Fruit fly (Drosophila melanogaster) whole organism, wandering third instar larva: ENCODE results near the gene P5CDh2.

ENCODE experiments used
- OdsH ChIP-seq: fragments of 200-800 bp; sonication (Bioruptor generic); optimal IDR thresholded peaks from 2 replicates; lab custom pipeline; 2016; ENCODE audit warnings: missing biosample characterization, mild to moderate bottlenecking, missing genetic modification characterization
- Rel ChIP-seq, 2 experiments: fragments of 200-800 bp; sonication (Bioruptor generic) in 1 of 2; optimal IDR thresholded peaks; 2 replicates in 1 of 2; 3 replicates in 1 of 2; lab custom pipeline; 2016 to 2019; ENCODE audit warnings: mild to moderate bottlenecking in 2 of 2, missing biosample characterization in 2 of 2, missing genetic modification characterization in 2 of 2, moderate library complexity in 1 of 2
- psq ChIP-seq: fragments of 200-800 bp; sonication (Bioruptor generic); optimal IDR thresholded peaks from 3 replicates; lab custom pipeline; 2017; ENCODE audit warnings: missing biosample characterization, mild to moderate bottlenecking, missing genetic modification characterization, moderate library complexity

dm6 chr3R:21841474-21842376 lies 36.0 kb upstream of the P5CDh2 start:
- no peak for TF ChIP-seq psq (GFP tag; lab: Kevin White, UChicago)
- TF ChIP-seq Rel (GFP tag; optimal IDR thresholded peaks at IDR 0.05; lab: Kevin White, UChicago) = no peak
- no peak for TF ChIP-seq Rel (tag; optimal IDR thresholded peaks at IDR 0.05; lab: Kevin White, UChicago)
- TF ChIP-seq OdsH (GFP tag; lab: Kevin White, UChicago) = no peak
